Worm (Caenorhabditis elegans): ENCODE measurements around the gene dsh-1.

Gene dsh-1

DNA sequence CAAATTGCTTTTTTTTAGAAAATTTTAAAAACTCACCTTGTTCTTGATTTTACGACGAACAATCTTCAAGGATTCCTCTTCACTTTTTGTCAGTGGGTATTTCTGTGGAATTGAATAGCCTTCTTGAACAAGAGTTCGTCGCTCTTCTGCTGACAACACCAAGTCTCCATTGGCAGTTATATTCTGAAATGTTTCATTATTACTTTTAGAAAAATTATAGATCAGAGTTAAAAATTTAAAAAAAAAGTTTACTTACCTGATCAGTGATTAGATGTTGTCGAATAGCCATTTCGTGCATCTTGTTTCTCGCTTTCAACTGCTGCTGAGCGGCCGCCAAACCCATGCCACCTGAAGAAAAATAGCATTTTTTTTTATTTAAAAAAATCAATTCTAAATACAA, 44.9 kb downstream of the dsh-1 start:
- TF ChIP-seq ets-7 (tag; optimal IDR thresholded peaks at IDR 0.05) = no peak
- TF ChIP-seq tra-4 (tag; optimal IDR thresholded peaks at IDR 0.05) = no peak
- TF ChIP-seq tbx-11 (GFP tag; IDR thresholded peaks at IDR 0.05) = no peak
- TF ChIP-seq sea-1 (GFP tag; conservative IDR thresholded peaks at IDR 0.05) = no peak
- TF ChIP-seq B0310.2 (tag; optimal IDR thresholded peaks at IDR 0.05) = no peak
- no peak for TF ChIP-seq flt-1 (GFP tag; IDR thresholded peaks at IDR 0.05)
- no peak for TF ChIP-seq scrt-1 (GFP tag; IDR thresholded peaks at IDR 0.05)
- TF ChIP-seq hnd-1 (tag; optimal IDR thresholded peaks at IDR 0.05) = no peak
- no peak for TF ChIP-seq ama-1 (optimal IDR thresholded peaks at IDR 0.05)
- no peak for TF ChIP-seq pes-1 (GFP tag; IDR thresholded peaks at IDR 0.05)
- TF ChIP-seq tbx-37 (GFP tag; conservative IDR thresholded peaks at IDR 0.05) = no peak
- TF ChIP-seq aly-1 (tag; optimal IDR thresholded peaks at IDR 0.05) = no peak
- TF ChIP-seq ceh-13 (GFP tag; optimal IDR thresholded peaks at IDR 0.05) = no peak
- no peak for TF ChIP-seq hmbx-1 (tag; optimal IDR thresholded peaks at IDR 0.05)

DNA sequence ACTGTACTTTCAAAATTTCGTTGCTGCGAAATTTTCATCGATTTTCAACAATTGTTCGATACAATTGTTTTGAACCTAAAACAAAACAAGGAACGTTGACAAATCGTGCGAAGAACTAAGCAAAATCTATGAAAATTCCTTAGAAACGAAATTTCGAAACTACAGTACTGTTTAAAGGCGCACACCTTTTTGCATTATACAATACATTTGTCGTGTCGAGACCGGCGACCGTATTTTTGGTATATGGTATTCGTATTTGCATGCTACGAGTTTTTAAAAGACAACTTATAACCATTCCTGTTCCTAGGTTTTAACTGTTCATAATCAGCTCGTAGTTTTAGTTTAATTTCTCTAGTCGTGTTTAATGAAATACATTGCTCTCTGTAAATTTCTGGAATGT, 46.6 kb downstream of the dsh-1 start:
- no peak for TF ChIP-seq F13C5.2 (tag; optimal IDR thresholded peaks at IDR 0.05)
- TF ChIP-seq aly-1 (tag; optimal IDR thresholded peaks at IDR 0.05) = no peak
- no peak for TF ChIP-seq ets-7 (tag; optimal IDR thresholded peaks at IDR 0.05)
- TF ChIP-seq hmg-4 (GFP tag; optimal IDR thresholded peaks at IDR 0.05) = no peak
- TF ChIP-seq tbx-37 (GFP tag; conservative IDR thresholded peaks at IDR 0.05) = no peak
- no peak for TF ChIP-seq tbx-11 (GFP tag; IDR thresholded peaks at IDR 0.05)
- TF ChIP-seq scrt-1 (GFP tag; IDR thresholded peaks at IDR 0.05) = no peak
- TF ChIP-seq hmbx-1 (tag; optimal IDR thresholded peaks at IDR 0.05) = no peak
- no peak for TF ChIP-seq ama-1 (optimal IDR thresholded peaks at IDR 0.05)
- TF ChIP-seq pes-1 (GFP tag; IDR thresholded peaks at IDR 0.05) = no peak
- TF ChIP-seq sea-1 (GFP tag; conservative IDR thresholded peaks at IDR 0.05) = no peak
- TF ChIP-seq flt-1 (GFP tag; IDR thresholded peaks at IDR 0.05) = no peak

DNA sequence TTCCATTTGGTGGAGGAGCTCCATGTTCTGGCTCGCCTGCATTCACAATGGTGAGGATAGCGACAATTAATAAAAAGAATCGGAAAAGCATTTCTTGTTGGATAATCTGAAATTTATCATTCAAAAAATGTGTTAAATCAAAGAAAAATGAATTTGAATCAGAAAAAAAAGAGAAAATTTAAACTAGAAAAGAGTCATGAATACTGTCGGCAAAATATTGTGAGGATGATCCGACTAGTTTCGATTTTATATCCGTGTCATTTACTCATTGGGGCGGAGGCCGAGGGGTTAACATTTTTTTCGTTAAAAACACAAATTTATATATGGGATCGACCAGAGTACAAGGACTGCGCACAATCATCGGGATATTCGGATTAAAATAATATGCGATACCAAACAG, 47.3 kb downstream of the dsh-1 start, which contains the start of gene C27D6.12:
TSS of gene C27D6.12 (minus strand) at position 101 of the 400 bp plus-strand sequence.
- TF ChIP-seq aly-1 (tag; optimal IDR thresholded peaks at IDR 0.05) (no peak), sea-1 (GFP tag; conservative IDR thresholded peaks at IDR 0.05) (no peak), hnd-1 (tag; optimal IDR thresholded peaks at IDR 0.05) (no peak), pes-1 (GFP tag; IDR thresholded peaks at IDR 0.05) (no peak), hmbx-1 (tag; optimal IDR thresholded peaks at IDR 0.05) (no peak), flt-1 (GFP tag; IDR thresholded peaks at IDR 0.05) (no peak)

DNA sequence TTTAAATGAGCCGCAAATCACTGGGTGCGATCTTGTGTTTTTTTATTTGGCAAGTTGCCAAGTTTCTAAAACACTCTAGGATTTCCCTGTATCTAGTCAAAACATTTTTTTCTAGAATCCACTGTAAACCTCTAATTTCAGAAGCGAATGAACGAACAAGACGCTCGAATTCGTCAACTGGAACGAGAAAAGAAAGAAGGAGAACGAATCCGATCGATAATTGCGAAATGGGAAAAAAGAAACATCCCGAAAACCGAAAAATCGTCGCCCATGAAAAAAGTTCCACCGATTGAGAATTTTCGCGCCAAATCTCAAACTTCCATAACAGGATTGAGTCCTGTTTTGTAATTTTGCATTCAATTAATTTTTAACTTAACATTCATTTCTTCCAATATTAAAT, 48.2 kb downstream of the dsh-1 start:
- no peak for TF ChIP-seq flt-1 (GFP tag; IDR thresholded peaks at IDR 0.05)
- no peak for TF ChIP-seq aly-1 (tag; optimal IDR thresholded peaks at IDR 0.05)
- no peak for TF ChIP-seq sea-1 (GFP tag; conservative IDR thresholded peaks at IDR 0.05)
- no peak for TF ChIP-seq ceh-36 (tag; optimal IDR thresholded peaks at IDR 0.05)
- TF ChIP-seq tbx-11 (GFP tag; IDR thresholded peaks at IDR 0.05) = no peak
- TF ChIP-seq hmbx-1 (tag; optimal IDR thresholded peaks at IDR 0.05) = no peak
- TF ChIP-seq ama-1 (optimal IDR thresholded peaks at IDR 0.05) = no peak
- no peak for TF ChIP-seq tbx-37 (GFP tag; conservative IDR thresholded peaks at IDR 0.05)
- no peak for TF ChIP-seq F13C5.2 (tag; optimal IDR thresholded peaks at IDR 0.05)
- no peak for TF ChIP-seq ceh-13 (GFP tag; optimal IDR thresholded peaks at IDR 0.05)
- TF ChIP-seq tra-4 (tag; optimal IDR thresholded peaks at IDR 0.05) = no peak
- no peak for TF ChIP-seq ets-7 (tag; optimal IDR thresholded peaks at IDR 0.05)
- no peak for TF ChIP-seq hmg-4 (GFP tag; optimal IDR thresholded peaks at IDR 0.05)
- TF ChIP-seq scrt-1 (GFP tag; IDR thresholded peaks at IDR 0.05) = no peak
- no peak for TF ChIP-seq B0310.2 (tag; optimal IDR thresholded peaks at IDR 0.05)

DNA sequence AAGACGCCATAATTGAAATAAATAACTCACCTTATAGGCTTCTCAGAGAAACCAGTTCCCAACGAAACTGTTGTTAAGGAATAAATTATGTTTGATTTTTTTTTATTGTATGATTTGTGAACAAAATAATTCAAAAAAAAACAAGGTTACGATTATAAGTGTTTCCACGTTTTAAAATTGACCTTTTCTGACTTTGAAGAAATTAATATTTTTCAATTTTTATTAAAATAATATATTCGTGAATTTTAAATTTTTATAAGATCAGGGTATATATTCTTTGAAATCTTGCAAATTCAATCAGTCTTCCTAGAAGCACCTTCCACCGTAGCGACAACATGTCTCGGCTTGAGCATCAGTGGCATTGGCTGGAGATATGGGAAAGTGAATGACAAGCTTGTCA, 50.8 kb downstream of the dsh-1 start, which contains the start of gene C27D6.3:
TSS of gene C27D6.3 (minus strand) at position 101 of the 400 bp plus-strand sequence.
- no peak for TF ChIP-seq ceh-36 (tag; optimal IDR thresholded peaks at IDR 0.05)
- no peak for TF ChIP-seq ets-7 (tag; optimal IDR thresholded peaks at IDR 0.05)
- no peak for TF ChIP-seq tra-4 (tag; optimal IDR thresholded peaks at IDR 0.05)
- no peak for TF ChIP-seq scrt-1 (GFP tag; IDR thresholded peaks at IDR 0.05)
- no peak for TF ChIP-seq hmg-4 (GFP tag; optimal IDR thresholded peaks at IDR 0.05)
- no peak for TF ChIP-seq ceh-13 (GFP tag; optimal IDR thresholded peaks at IDR 0.05)
- TF ChIP-seq sea-1 (GFP tag; conservative IDR thresholded peaks at IDR 0.05) = no peak
- no peak for TF ChIP-seq aly-1 (tag; optimal IDR thresholded peaks at IDR 0.05)

DNA sequence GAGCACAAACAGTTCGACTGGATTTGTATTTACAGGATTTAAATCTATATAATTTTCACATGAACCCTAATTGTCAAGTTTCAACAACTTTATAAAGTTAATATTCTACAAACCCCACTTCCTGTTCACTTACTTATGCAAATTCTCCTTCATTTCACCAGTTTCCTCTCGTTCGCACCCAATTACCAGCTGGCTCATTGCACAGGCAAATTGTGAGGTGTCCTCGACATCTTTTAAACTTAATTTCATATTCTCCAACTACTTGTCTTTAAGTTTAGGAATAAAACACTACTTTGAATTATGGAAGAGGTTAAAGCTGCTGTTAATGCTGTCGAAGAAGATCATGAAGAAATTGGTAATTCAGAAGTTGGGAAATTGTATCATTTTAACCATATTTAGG, 52.7 kb downstream of the dsh-1 start, which contains the start of gene C27D6.1:
TSS of gene C27D6.1 (plus strand) at position 301 of the 400 bp plus-strand sequence.
- TF ChIP-seq hmg-4 (GFP tag; optimal IDR thresholded peaks at IDR 0.05) = no peak
- no peak for TF ChIP-seq tbx-37 (GFP tag; conservative IDR thresholded peaks at IDR 0.05)
- TF ChIP-seq ets-7 (tag; optimal IDR thresholded peaks at IDR 0.05) = no peak

DNA sequence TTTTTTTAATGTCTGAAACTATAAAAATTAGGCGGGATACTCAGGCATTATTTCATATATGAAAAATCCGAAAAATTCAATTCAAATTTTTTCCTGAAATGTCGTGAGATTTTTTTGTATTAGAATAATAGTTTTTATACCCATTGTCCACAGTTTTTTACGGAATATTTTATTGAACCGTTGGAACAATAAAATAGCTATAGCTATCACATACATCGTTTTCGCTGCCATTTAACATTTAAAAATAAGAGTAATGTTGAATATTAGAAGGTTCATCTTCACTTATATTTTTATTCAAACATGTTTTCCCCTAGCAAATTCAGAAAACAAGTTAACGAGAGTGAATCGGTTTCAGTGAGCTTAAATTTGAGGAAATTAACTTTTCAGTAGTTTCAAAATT, 53.6 kb downstream of the dsh-1 start, which contains the start of gene C27D6.15:
TSS of gene C27D6.15 (plus strand) at position 301 of the 400 bp plus-strand sequence.
- TF ChIP-seq flt-1 (GFP tag; IDR thresholded peaks at IDR 0.05) (no peak), aly-1 (tag; optimal IDR thresholded peaks at IDR 0.05) (no peak), ceh-13 (GFP tag; optimal IDR thresholded peaks at IDR 0.05) (no peak), hmg-4 (GFP tag; optimal IDR thresholded peaks at IDR 0.05) (no peak), hnd-1 (tag; optimal IDR thresholded peaks at IDR 0.05) (no peak), ets-7 (tag; optimal IDR thresholded peaks at IDR 0.05) (no peak), scrt-1 (GFP tag; IDR thresholded peaks at IDR 0.05) (no peak), tbx-37 (GFP tag; conservative IDR thresholded peaks at IDR 0.05) (no peak), pes-1 (GFP tag; IDR thresholded peaks at IDR 0.05) (no peak), ceh-36 (tag; optimal IDR thresholded peaks at IDR 0.05) (no peak), tra-4 (tag; optimal IDR thresholded peaks at IDR 0.05) (no peak), B0310.2 (tag; optimal IDR thresholded peaks at IDR 0.05) (no peak), F13C5.2 (tag; optimal IDR thresholded peaks at IDR 0.05) (no peak), sea-1 (GFP tag; conservative IDR thresholded peaks at IDR 0.05) (no peak), tbx-11 (GFP tag; IDR thresholded peaks at IDR 0.05) (no peak), hmbx-1 (tag; optimal IDR thresholded peaks at IDR 0.05) (no peak), ama-1 (optimal IDR thresholded peaks at IDR 0.05) (no peak)

DNA sequence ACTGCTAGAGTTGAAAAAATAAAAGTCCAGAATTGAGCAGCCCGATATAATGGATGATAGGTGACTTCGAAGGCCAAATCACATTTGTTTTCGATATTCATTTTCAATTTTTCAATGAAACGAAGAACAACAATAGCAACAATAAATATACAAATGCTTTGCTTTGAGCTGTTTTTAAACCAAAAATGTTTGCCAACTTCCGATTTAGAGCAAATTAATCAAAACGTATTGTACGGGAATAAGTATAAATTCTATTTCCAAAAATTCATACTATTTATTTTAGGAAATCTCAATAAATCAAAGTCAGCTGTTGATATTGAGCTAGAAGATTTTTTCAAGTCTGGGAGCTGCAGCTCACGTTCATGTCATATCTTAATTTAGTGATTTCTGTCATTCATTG, 54.3 kb downstream of the dsh-1 start, which contains the start of gene srb-1:
TSS of gene srb-1 (minus strand) at position 101 of the 400 bp plus-strand sequence.
- TF ChIP-seq ceh-36 (tag; optimal IDR thresholded peaks at IDR 0.05) (no peak), scrt-1 (GFP tag; IDR thresholded peaks at IDR 0.05) (no peak), ceh-13 (GFP tag; optimal IDR thresholded peaks at IDR 0.05) (no peak), tbx-37 (GFP tag; conservative IDR thresholded peaks at IDR 0.05) (no peak), aly-1 (tag; optimal IDR thresholded peaks at IDR 0.05) (no peak), F13C5.2 (tag; optimal IDR thresholded peaks at IDR 0.05) (no peak), pes-1 (GFP tag; IDR thresholded peaks at IDR 0.05) (no peak), tra-4 (tag; optimal IDR thresholded peaks at IDR 0.05) (no peak), ets-7 (tag; optimal IDR thresholded peaks at IDR 0.05) (no peak), hmbx-1 (tag; optimal IDR thresholded peaks at IDR 0.05) (no peak), B0310.2 (tag; optimal IDR thresholded peaks at IDR 0.05) (no peak), tbx-11 (GFP tag; IDR thresholded peaks at IDR 0.05) (no peak), hmg-4 (GFP tag; optimal IDR thresholded peaks at IDR 0.05) (no peak), ama-1 (optimal IDR thresholded peaks at IDR 0.05) (no peak), flt-1 (GFP tag; IDR thresholded peaks at IDR 0.05) (no peak), hnd-1 (tag; optimal IDR thresholded peaks at IDR 0.05) (no peak), sea-1 (GFP tag; conservative IDR thresholded peaks at IDR 0.05) (no peak)

All from whole organism, early embryonic.